Worm (Caenorhabditis elegans): ENCODE measurements around the gene nhr-255.

- no peak for TF ChIP-seq nhr-76 (tag; optimal IDR thresholded peaks at IDR 0.05)
- no peak for TF ChIP-seq egl-27 (tag; optimal IDR thresholded peaks at IDR 0.05)
- no peak for TF ChIP-seq ztf-11 (tag; optimal IDR thresholded peaks at IDR 0.05)
- TF ChIP-seq mep-1 (tag; optimal IDR thresholded peaks at IDR 0.05): no peak
- TF ChIP-seq aly-2 (tag; optimal IDR thresholded peaks at IDR 0.05): no peak
These were observed 14.8 kb downstream of the nhr-255 start, which contains the start of gene wrt-4 for ce11 chrX:15757169-15757568.

Measured in whole organism, L1 larva.